Fruit fly (Drosophila melanogaster) whole organism, pupa: ENCODE measurements around the gene CD98hc.
A peak's percentile ranks its signal among the peaks of the same experiment; 100 is the strongest.

ENCODE experiments used
- CG10348 ChIP-seq: fragments of 200-800 bp; sonication (Bioruptor generic); IDR thresholded peaks from 2 replicates; pipeline ENCODE4 v1.3.6; 2022; ENCODE audit warnings: missing biosample characterization, missing genetic modification characterization
- CG12605 ChIP-seq: fragments of 200-800 bp; sonication (Bioruptor generic); IDR thresholded peaks from 2 replicates; pipeline ENCODE4 v1.3.6; 2022; ENCODE audit warnings: missing biosample characterization, missing genetic modification characterization
- CG13204 ChIP-seq: fragments of 200-800 bp; sonication (Bioruptor generic); optimal IDR thresholded peaks from 2 replicates; lab custom pipeline; 2018; ENCODE audit warnings: missing biosample characterization, mild to moderate bottlenecking, missing genetic modification characterization, moderate library complexity
- CG14655 ChIP-seq: fragments of 200-800 bp; sonication (Bioruptor generic); optimal IDR thresholded peaks from 3 replicates; lab custom pipeline; 2017; ENCODE audit warnings: mild to moderate bottlenecking, missing biosample characterization, missing genetic modification reagents, missing genetic modification characterization
- CG15710 ChIP-seq: fragments of 200-800 bp; sonication (Bioruptor generic); optimal IDR thresholded peaks from 2 replicates; lab custom pipeline; 2018; ENCODE audit warnings: missing biosample characterization, mild to moderate bottlenecking, missing genetic modification characterization, moderate library complexity
- CG17806 ChIP-seq: fragments of 200-800 bp; sonication (Bioruptor generic); optimal IDR thresholded peaks from 2 replicates; lab custom pipeline; 2018; ENCODE audit warnings: missing biosample characterization, mild to moderate bottlenecking, missing genetic modification characterization, moderate library complexity
- CG32121 ChIP-seq: fragments of 200-800 bp; sonication (Bioruptor generic); IDR thresholded peaks from 2 replicates; pipeline ENCODE4 v1.3.6; 2022; ENCODE audit warnings: missing biosample characterization, missing genetic modification characterization
- CG34367 ChIP-seq: fragments of 200-800 bp; sonication (Bioruptor generic); optimal IDR thresholded peaks from 2 replicates; lab custom pipeline; 2018; ENCODE audit warnings: missing biosample characterization, mild to moderate bottlenecking, missing genetic modification characterization
- CG4496 ChIP-seq: fragments of 200-800 bp; sonication (Bioruptor generic); IDR thresholded peaks from 3 replicates; pipeline ENCODE4 v1.3.6; 2022; ENCODE audit warnings: missing biosample characterization, missing genetic modification characterization
- CG8159 ChIP-seq: fragments of 200-800 bp; sonication (Bioruptor generic); optimal IDR thresholded peaks from 3 replicates; lab custom pipeline; 2018; ENCODE audit warnings: missing biosample characterization, mild to moderate bottlenecking, missing genetic modification characterization, moderate library complexity
- CG8301 ChIP-seq: fragments of 200-800 bp; sonication (Bioruptor generic); optimal IDR thresholded peaks from 2 replicates; lab custom pipeline; 2018; ENCODE audit warnings: missing biosample characterization, mild to moderate bottlenecking, missing genetic modification characterization
- CG9948 ChIP-seq: fragments of 200-800 bp; sonication (Bioruptor generic); optimal IDR thresholded peaks from 2 replicates; lab custom pipeline; 2018; ENCODE audit warnings: missing biosample characterization, mild to moderate bottlenecking, missing genetic modification characterization, moderate library complexity
- D1 ChIP-seq: fragments of 200-800 bp; sonication (Bioruptor generic); optimal IDR thresholded peaks from 2 replicates; lab custom pipeline; 2018; ENCODE audit warnings: missing biosample characterization, mild to moderate bottlenecking, missing genetic modification characterization, moderate library complexity
- EcR ChIP-seq: fragments of 200-800 bp; sonication (Bioruptor generic); optimal IDR thresholded peaks from 3 replicates; lab custom pipeline; 2019; ENCODE audit warnings: missing biosample characterization, missing genetic modification characterization, mild to moderate bottlenecking, moderate library complexity, missing genetic modification reagents
- Ets98B ChIP-seq: fragments of 200-800 bp; sonication (Bioruptor generic); IDR thresholded peaks from 2 replicates; pipeline ENCODE4 v1.3.6; 2022; ENCODE audit warnings: missing biosample characterization, missing genetic modification characterization
- Pif1A ChIP-seq: fragments of 200-800 bp; sonication (Bioruptor generic); optimal IDR thresholded peaks from 3 replicates; lab custom pipeline; 2016; ENCODE audit warnings: missing biosample characterization, missing genetic modification characterization
- Pif1B ChIP-seq: fragments of 200-800 bp; sonication (Bioruptor generic); optimal IDR thresholded peaks from 3 replicates; lab custom pipeline; 2016; ENCODE audit warnings: missing biosample characterization, missing genetic modification characterization
- Snoo ChIP-seq: fragments of 200-800 bp; sonication (Bioruptor generic); optimal IDR thresholded peaks from 3 replicates; lab custom pipeline; 2017; ENCODE audit warnings: missing biosample characterization, mild to moderate bottlenecking, missing genetic modification characterization, inconsistent platforms
- fd96Ca ChIP-seq: fragments of 200-800 bp; sonication (Bioruptor generic); IDR thresholded peaks from 3 replicates; pipeline ENCODE4 v1.3.6; 2022; ENCODE audit warnings: missing biosample characterization, missing genetic modification characterization
- gl ChIP-seq: fragments of 200-800 bp; sonication (Bioruptor generic); optimal IDR thresholded peaks from 2 replicates; lab custom pipeline; 2018; ENCODE audit warnings: missing biosample characterization, mild to moderate bottlenecking, missing genetic modification characterization
- rn ChIP-seq: fragments of 200-800 bp; sonication (Bioruptor generic); IDR thresholded peaks from 2 replicates; pipeline ENCODE4 v1.3.6; 2022; ENCODE audit warnings: missing biosample characterization, missing genetic modification characterization

CD98hc gene

DNA sequence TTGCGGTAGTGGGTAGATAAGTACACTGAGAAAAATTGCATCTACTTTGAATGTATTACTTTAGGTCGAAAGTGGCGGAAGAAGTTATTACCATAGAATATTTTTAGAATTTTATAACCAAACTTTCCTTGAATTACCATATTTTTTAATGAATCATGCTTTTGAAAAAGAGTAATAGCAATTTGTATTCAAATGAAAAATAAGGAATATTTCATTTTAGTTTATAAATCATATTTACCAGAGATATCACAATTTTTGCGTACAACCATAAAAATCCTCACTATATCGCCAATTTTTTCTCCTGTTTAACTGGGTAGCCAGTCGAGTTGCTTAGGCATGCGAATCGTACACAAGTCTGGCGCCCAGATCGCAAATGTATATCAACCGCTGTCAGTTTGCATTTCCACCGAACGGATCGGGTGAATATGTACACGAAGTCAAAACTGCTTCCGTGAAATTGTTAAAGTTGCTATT lies 8.5 kb downstream of the CD98hc start:
- TF ChIP-seq rn (GFP tag; lab: Robert Waterston, UW) (0 out of 2 replicates have a peak, but pooled peaks have one; percentile 9), CG34367 (tag; lab: Kevin White, UChicago) (peak; percentile 62), EcR (no peak), CG8159 (tag; lab: Kevin White, UChicago) (peak; percentile 90), CG13204 (peak; percentile 4), CG32121 (GFP tag; lab: Robert Waterston, UW) (peak; percentile 65), CG8301 (tag; lab: Kevin White, UChicago) (peak; percentile 91), CG4496 (peak; percentile 83), Pif1A (GFP tag; lab: Kevin White, UChicago) (peak; percentile 80), CG15710 (tag; lab: Kevin White, UChicago) (peak; percentile 76), CG14655 (GFP tag; lab: Kevin White, UChicago) (peak; percentile 93), D1 (tag; lab: Kevin White, UChicago) (peak; percentile 47), fd96Ca (GFP tag; lab: Robert Waterston, UW) (no peak), CG12605 (peak; percentile 63), CG17806 (tag; lab: Kevin White, UChicago) (peak; percentile 89), Pif1B (GFP tag; lab: Kevin White, UChicago) (peak; percentile 71), Snoo (peak; percentile 27), CG10348 (GFP tag; lab: Robert Waterston, UW) (0 out of 2 replicates have a peak, but pooled peaks have one; percentile 21), CG9948 (tag; lab: Kevin White, UChicago) (peak; percentile 86), gl (tag; lab: Kevin White, UChicago) (peak; percentile 15), Ets98B (GFP tag; lab: Robert Waterston, UW) (peak; percentile 78)

DNA sequence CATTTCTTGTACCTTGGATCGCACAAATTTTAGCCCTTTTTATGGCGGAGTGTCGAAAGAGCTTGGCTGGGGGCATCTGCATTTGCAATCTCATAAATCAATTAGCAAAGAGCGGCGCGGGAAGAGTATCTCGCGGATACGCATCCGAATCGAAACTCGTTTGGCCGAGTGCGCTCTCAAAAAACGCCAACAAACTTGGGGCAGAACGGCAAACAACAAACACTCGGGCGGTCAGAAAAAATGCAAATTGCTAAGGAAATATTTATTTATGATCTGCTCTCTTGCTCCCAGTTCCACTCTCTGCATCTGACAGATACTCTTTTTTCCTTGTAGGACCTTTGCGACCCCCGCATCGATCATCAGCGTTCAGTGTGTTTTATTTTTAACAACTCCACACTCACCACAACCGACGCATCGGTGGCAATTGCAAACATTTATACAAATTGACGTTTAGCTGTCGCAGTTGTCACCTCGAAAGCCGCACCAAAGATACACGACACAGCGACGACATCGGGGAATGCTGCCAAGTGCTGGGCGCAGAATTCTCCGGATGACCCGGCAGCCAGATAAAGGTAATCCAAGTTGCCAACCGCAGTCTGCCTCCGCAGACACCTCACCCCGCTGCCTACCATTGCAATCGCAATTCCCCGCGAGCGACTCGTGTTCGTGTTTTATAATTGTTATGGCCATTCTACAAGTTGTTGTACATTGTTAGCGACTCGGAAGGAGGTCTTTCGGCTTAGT lies 9.1 kb downstream of the CD98hc start:
- peak; percentile 39 for TF ChIP-seq CG13204
- TF ChIP-seq CG8301 (tag; lab: Kevin White, UChicago): no peak
- peak; percentile 61 for TF ChIP-seq EcR
- TF ChIP-seq Snoo: no peak

DNA sequence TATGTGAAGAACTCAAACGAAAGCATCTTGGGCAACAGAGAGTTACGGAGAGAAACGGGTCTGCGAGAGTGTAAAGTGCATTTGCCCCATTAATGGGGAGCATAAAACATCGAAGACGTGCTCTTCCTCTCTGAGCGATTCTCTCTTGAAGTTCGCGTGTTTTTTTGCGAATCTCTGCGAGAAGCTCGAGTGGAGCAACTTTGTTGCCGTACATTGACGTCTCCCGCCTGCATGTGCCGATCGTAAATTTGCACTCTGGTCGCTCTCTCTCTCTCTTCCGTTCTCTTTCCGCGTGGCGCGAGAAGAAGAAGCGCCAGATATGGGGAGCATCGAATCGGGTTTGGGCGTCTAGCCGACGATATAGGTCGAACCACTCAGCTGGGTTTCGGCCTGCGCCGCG lies 10.4 kb downstream of the CD98hc start:
- peak; percentile 61 for TF ChIP-seq CG13204
- TF ChIP-seq CG15710 (tag; lab: Kevin White, UChicago): no peak
- TF ChIP-seq CG8159 (tag; lab: Kevin White, UChicago): no peak
- TF ChIP-seq Pif1B (GFP tag; lab: Kevin White, UChicago): peak; percentile 45
- TF ChIP-seq gl (tag; lab: Kevin White, UChicago): peak; percentile 28
- no peak for TF ChIP-seq rn (GFP tag; lab: Robert Waterston, UW)
- TF ChIP-seq CG17806 (tag; lab: Kevin White, UChicago): no peak
- no peak for TF ChIP-seq CG34367 (tag; lab: Kevin White, UChicago)
- peak; percentile 60 for TF ChIP-seq CG32121 (GFP tag; lab: Robert Waterston, UW)
- TF ChIP-seq CG12605: peak; percentile 79
- TF ChIP-seq Ets98B (GFP tag; lab: Robert Waterston, UW): peak; percentile 80
- TF ChIP-seq D1 (tag; lab: Kevin White, UChicago): no peak
- peak; percentile 98 for TF ChIP-seq EcR
- peak; percentile 54; the same call in 1 of the 3 replicates for TF ChIP-seq fd96Ca (GFP tag; lab: Robert Waterston, UW)
- TF ChIP-seq CG10348 (GFP tag; lab: Robert Waterston, UW): no peak
- TF ChIP-seq CG8301 (tag; lab: Kevin White, UChicago): no peak
- peak; percentile 74; the same call in 2 of the 3 replicates for TF ChIP-seq CG4496
- no peak for TF ChIP-seq CG9948 (tag; lab: Kevin White, UChicago)
- no peak for TF ChIP-seq CG14655 (GFP tag; lab: Kevin White, UChicago)
- TF ChIP-seq Pif1A (GFP tag; lab: Kevin White, UChicago): peak; percentile 2
- TF ChIP-seq Snoo: no peak
- TF ChIP-seq, all 21 proteins: peak for 10

DNA sequence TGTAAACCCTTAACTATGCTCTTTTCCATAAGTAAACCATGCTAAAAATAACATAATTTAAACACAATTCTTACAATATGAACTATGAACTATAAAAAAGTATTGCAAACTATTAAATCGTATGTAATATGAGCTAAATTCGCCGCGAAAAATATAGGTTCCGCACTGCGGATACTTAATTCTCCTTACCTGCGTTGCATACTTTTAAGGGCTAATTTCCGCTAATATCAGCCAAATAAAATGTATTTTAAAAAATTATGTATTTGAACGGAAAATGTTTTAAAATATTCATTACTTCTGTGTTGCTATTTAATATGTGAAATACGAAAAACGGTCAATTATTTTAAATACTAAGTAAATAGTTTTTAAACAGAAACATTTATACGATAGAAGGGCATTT lies 10.9 kb downstream of the CD98hc start, which contains the start of gene dsx:
TSS of gene dsx (minus strand) at position 62 of the 400 bp plus-strand sequence.
- peak; percentile 37 for TF ChIP-seq CG8159 (tag; lab: Kevin White, UChicago)
- no peak for TF ChIP-seq Snoo
- peak; percentile 59 for TF ChIP-seq CG14655 (GFP tag; lab: Kevin White, UChicago)
- TF ChIP-seq CG15710 (tag; lab: Kevin White, UChicago): peak; percentile 26

DNA sequence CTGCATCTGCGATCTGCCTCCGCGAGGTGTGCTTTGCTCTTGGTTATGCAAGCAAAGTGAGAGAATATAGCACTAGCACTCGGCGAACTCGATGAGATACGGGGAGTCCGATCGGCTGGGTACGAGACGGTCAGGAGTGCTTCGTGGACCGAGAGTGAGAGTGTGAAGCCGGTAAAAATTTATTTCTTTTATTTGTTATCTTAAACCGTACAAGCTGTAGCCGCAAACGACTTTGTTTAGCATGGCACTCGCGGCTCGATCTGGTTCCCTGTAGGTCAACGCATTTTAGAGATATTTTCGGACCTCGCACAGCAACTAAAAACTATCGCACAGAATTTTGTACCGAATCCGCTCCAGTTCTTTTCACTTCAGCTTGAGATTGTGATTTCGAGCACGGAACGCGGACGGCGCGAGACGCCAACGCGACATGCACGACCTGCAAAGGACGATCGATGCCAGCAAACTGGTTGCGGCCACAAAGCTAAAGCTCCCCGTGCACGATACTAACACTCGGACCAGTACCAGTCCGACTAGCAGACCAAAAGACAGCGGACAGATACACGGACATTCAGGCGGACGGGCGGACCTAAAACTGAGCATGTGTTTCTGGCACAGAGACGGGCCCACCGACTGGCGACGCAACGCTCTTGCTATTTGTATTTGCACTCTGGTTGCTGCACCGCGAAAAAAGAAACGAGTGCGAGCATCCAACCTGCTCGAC lies 11.5 kb downstream of the CD98hc start:
- no peak for TF ChIP-seq CG15710 (tag; lab: Kevin White, UChicago)
- TF ChIP-seq CG10348 (GFP tag; lab: Robert Waterston, UW): no peak
- peak; percentile 74 for TF ChIP-seq CG13204
- TF ChIP-seq CG32121 (GFP tag; lab: Robert Waterston, UW): peak; percentile 12; the same call in 1 of the 2 replicates
- peak; percentile 76 for TF ChIP-seq CG4496
- peak; percentile 16 for TF ChIP-seq gl (tag; lab: Kevin White, UChicago)
- TF ChIP-seq Ets98B (GFP tag; lab: Robert Waterston, UW): peak; percentile 30; the same call in 1 of the 2 replicates
- no peak for TF ChIP-seq Snoo
- TF ChIP-seq CG12605: peak; percentile 62
- peak; percentile 85 for TF ChIP-seq EcR
